Fruit fly (Drosophila melanogaster) whole organism, embryonic: Measurements from ENCODE around the gene CG32176.

ENCODE experiments used
- Bgb ChIP-seq: fragments of 200-800 bp; sonication (Bioruptor generic); IDR thresholded peaks from 2 replicates; pipeline ENCODE4 v1.3.6; 2022; ENCODE audit warnings: missing biosample characterization, missing genetic modification characterization; ENCODE audit not compliant: partially characterized antibody
- CG12219 ChIP-seq: fragments of 200-800 bp; sonication (Bioruptor generic); optimal IDR thresholded peaks from 3 replicates; lab custom pipeline; 2018; ENCODE audit warnings: missing biosample characterization, mild to moderate bottlenecking, missing genetic modification characterization
- CG12391 ChIP-seq: fragments of 200-800 bp; sonication (Bioruptor generic); optimal IDR thresholded peaks from 3 replicates; lab custom pipeline; 2018; ENCODE audit warnings: missing biosample characterization, mild to moderate bottlenecking, missing genetic modification characterization, moderate library complexity
- CG17328 ChIP-seq: fragments of 200-800 bp; sonication (Bioruptor generic); IDR thresholded peaks from 2 replicates; pipeline ENCODE4 v1.3.6; 2022; ENCODE audit warnings: missing biosample characterization, missing genetic modification characterization
- CG17361 ChIP-seq: fragments of 200-800 bp; sonication (Bioruptor generic); IDR thresholded peaks from 3 replicates; pipeline ENCODE4 v1.3.6; 2022; ENCODE audit warnings: missing biosample characterization, missing genetic modification characterization
- CG18619 ChIP-seq: fragments of 200-800 bp; sonication (Bioruptor generic); optimal IDR thresholded peaks from 3 replicates; lab custom pipeline; 2017; ENCODE audit warnings: missing biosample characterization, mild to moderate bottlenecking, missing genetic modification characterization
- CG2678 ChIP-seq: fragments of 200-800 bp; sonication (Bioruptor generic); optimal IDR thresholded peaks from 3 replicates; lab custom pipeline; 2019; ENCODE audit warnings: missing biosample characterization, mild to moderate bottlenecking, missing genetic modification characterization, moderate library complexity
- CG3163 ChIP-seq: fragments of 200-800 bp; sonication (Bioruptor generic); optimal IDR thresholded peaks from 3 replicates; lab custom pipeline; 2016; ENCODE audit warnings: missing biosample characterization, missing genetic modification characterization
- CG33557 ChIP-seq: fragments of 200-800 bp; sonication (Bioruptor generic); optimal IDR thresholded peaks from 2 replicates; lab custom pipeline; 2019; ENCODE audit warnings: missing biosample characterization, mild to moderate bottlenecking, missing genetic modification characterization, moderate library complexity
- CG4730 ChIP-seq: fragments of 200-800 bp; sonication (Bioruptor generic); IDR thresholded peaks from 2 replicates; pipeline ENCODE4 v1.3.6; 2022; ENCODE audit warnings: missing biosample characterization, missing genetic modification characterization
- CG7556 ChIP-seq: fragments of 200-800 bp; sonication (Bioruptor generic); optimal IDR thresholded peaks from 2 replicates; lab custom pipeline; 2017; ENCODE audit warnings: missing biosample characterization, mild to moderate bottlenecking, missing genetic modification characterization
- CG8765 ChIP-seq: fragments of 200-800 bp; sonication (Bioruptor generic); IDR thresholded peaks from 2 replicates; pipeline ENCODE4 v1.3.6; 2022; ENCODE audit warnings: missing biosample characterization, missing genetic modification characterization
- CG9727 ChIP-seq: fragments of 200-800 bp; sonication (Bioruptor generic); optimal IDR thresholded peaks from 3 replicates; lab custom pipeline; 2017; ENCODE audit warnings: missing biosample characterization, mild to moderate bottlenecking, missing genetic modification characterization
- Doc2 ChIP-seq: fragments of 200-800 bp; sonication (Bioruptor generic); IDR thresholded peaks from 2 replicates; pipeline ENCODE4 v1.3.6; 2022; ENCODE audit warnings: missing biosample characterization, missing genetic modification characterization
- Elba2 ChIP-seq: fragments of 200-800 bp; sonication (Bioruptor generic); optimal IDR thresholded peaks from 3 replicates; lab custom pipeline; 2016; ENCODE audit warnings: missing biosample characterization, missing genetic modification characterization
- Ets65A ChIP-seq: fragments of 200-800 bp; sonication (Bioruptor generic); peaks from one replicate; lab custom pipeline; 2016; ENCODE audit warnings: missing biosample characterization, missing genetic modification characterization
- H15 ChIP-seq: fragments of 200-800 bp; sonication (Bioruptor generic); IDR thresholded peaks from 3 replicates; pipeline ENCODE4 v1.3.6; 2022; ENCODE audit warnings: missing biosample characterization, missing genetic modification characterization
- Jarid2 ChIP-seq: fragments of 200-800 bp; sonication (Bioruptor generic); optimal IDR thresholded peaks from 3 replicates; lab custom pipeline; 2017; ENCODE audit warnings: mild to moderate bottlenecking, missing biosample characterization, missing genetic modification reagents, missing genetic modification characterization
- Kr ChIP-seq: fragments of 200-800 bp; sonication (Bioruptor generic); optimal IDR thresholded peaks from 2 replicates; lab custom pipeline; 2017; ENCODE audit warnings: missing biosample characterization, mild to moderate bottlenecking, missing genetic modification characterization
- Mes4 ChIP-seq: fragments of 200-800 bp; sonication (Bioruptor generic); optimal IDR thresholded peaks from 2 replicates; lab custom pipeline; 2016; ENCODE audit warnings: missing biosample characterization, missing genetic modification characterization
- Neu2 ChIP-seq: fragments of 200-800 bp; sonication (Bioruptor generic); optimal IDR thresholded peaks from 3 replicates; lab custom pipeline; 2016; ENCODE audit warnings: missing biosample characterization, missing genetic modification characterization, borderline replicate concordance
- Ptx1 ChIP-seq: fragments of 200-800 bp; sonication (Bioruptor generic); IDR thresholded peaks from 2 replicates; pipeline ENCODE4 v1.3.6; 2022; ENCODE audit warnings: missing biosample characterization, missing genetic modification characterization
- Sin3A ChIP-seq: fragments of >200 bp; optimal IDR thresholded peaks from 2 replicates; lab custom pipeline; 2018
- Xbp1 ChIP-seq: fragments of 200-800 bp; sonication (Bioruptor generic); optimal IDR thresholded peaks from 3 replicates; lab custom pipeline; 2016; ENCODE audit warnings: missing biosample characterization, mild to moderate bottlenecking, missing genetic modification characterization
- cas ChIP-seq: fragments of 200-800 bp; sonication (Bioruptor generic); IDR thresholded peaks from 2 replicates; pipeline ENCODE4 v1.3.6; 2022; ENCODE audit warnings: missing biosample characterization, missing genetic modification characterization
- dati ChIP-seq: fragments of 200-800 bp; sonication (Bioruptor generic); IDR thresholded peaks from 2 replicates; pipeline ENCODE4 v1.3.6; 2022; ENCODE audit warnings: missing biosample characterization, missing genetic modification characterization
- dysf ChIP-seq: fragments of 200-800 bp; sonication (Bioruptor generic); IDR thresholded peaks from 3 replicates; pipeline ENCODE4 v1.3.6; 2022; ENCODE audit warnings: missing biosample characterization, missing genetic modification characterization
- eyg ChIP-seq: fragments of 200-800 bp; sonication (Bioruptor generic); optimal IDR thresholded peaks from 3 replicates; lab custom pipeline; 2016; ENCODE audit warnings: missing biosample characterization, missing genetic modification characterization
- fd102C ChIP-seq: fragments of 200-800 bp; sonication (Bioruptor generic); optimal IDR thresholded peaks from 2 replicates; lab custom pipeline; 2018; ENCODE audit warnings: missing biosample characterization, mild to moderate bottlenecking, missing genetic modification characterization, moderate library complexity
- fd96Cb ChIP-seq: fragments of 200-800 bp; sonication (Bioruptor generic); optimal IDR thresholded peaks from 2 replicates; lab custom pipeline; 2018; ENCODE audit warnings: missing biosample characterization, mild to moderate bottlenecking, missing genetic modification characterization, moderate library complexity
- gcm ChIP-seq: fragments of 200-800 bp; sonication (Bioruptor generic); optimal IDR thresholded peaks from 2 replicates; lab custom pipeline; 2019; ENCODE audit warnings: missing biosample characterization, mild to moderate bottlenecking, missing genetic modification characterization, moderate library complexity
- gem ChIP-seq: fragments of 200-800 bp; sonication (Bioruptor generic); optimal IDR thresholded peaks from 2 replicates; lab custom pipeline; 2019; ENCODE audit warnings: missing biosample characterization, mild to moderate bottlenecking, missing genetic modification characterization, moderate library complexity
- gsb-n ChIP-seq: fragments of 200-800 bp; sonication (Bioruptor generic); optimal IDR thresholded peaks from 3 replicates; lab custom pipeline; 2018; ENCODE audit warnings: missing biosample characterization, mild to moderate bottlenecking, missing genetic modification characterization
- hth ChIP-seq: fragments of >200 bp; optimal IDR thresholded peaks from 2 replicates; lab custom pipeline; 2017; ENCODE audit warnings: inconsistent platforms
- jumu ChIP-seq: fragments of 200-800 bp; sonication (Bioruptor generic); optimal IDR thresholded peaks from 3 replicates; lab custom pipeline; 2016; ENCODE audit warnings: missing biosample characterization, missing genetic modification characterization
- lola ChIP-seq, 3 experiments: fragments of >200 bp in 2 of 3; fragments of 200-800 bp in 1 of 3; sonication (Bioruptor generic) in 1 of 3; optimal IDR thresholded peaks; 2 replicates each; lab custom pipeline; 2017 to 2019; ENCODE audit warnings: missing biosample characterization in 3 of 3, missing genetic modification characterization in 3 of 3, mild to moderate bottlenecking in 1 of 3, moderate library complexity in 1 of 3
- nmo ChIP-seq: fragments of 200-800 bp; sonication (Bioruptor generic); optimal IDR thresholded peaks from 2 replicates; lab custom pipeline; 2018; ENCODE audit warnings: missing biosample characterization, mild to moderate bottlenecking, missing genetic modification characterization, moderate library complexity
- onecut ChIP-seq: fragments of 200-800 bp; sonication (Bioruptor generic); IDR thresholded peaks from 2 replicates; pipeline ENCODE4 v1.3.6; 2022; ENCODE audit warnings: missing biosample characterization, missing genetic modification characterization
- prd ChIP-seq, 3 experiments: fragments of >200 bp in 2 of 3; fragments of 200-800 bp in 1 of 3; sonication (Bioruptor generic) in 1 of 3; optimal IDR thresholded peaks in 2 of 3; IDR thresholded peaks in 1 of 3; 2 replicates in 2 of 3; 3 replicates in 1 of 3; pipeline versions ENCODE4 v1.3.6 to Lab custom; 2017 to 2022; ENCODE audit warnings: missing biosample characterization in 1 of 3, missing genetic modification characterization in 1 of 3
- tin ChIP-seq: fragments of 200-800 bp; sonication (Bioruptor generic); optimal IDR thresholded peaks from 3 replicates; lab custom pipeline; 2016; ENCODE audit warnings: missing biosample characterization, missing genetic modification characterization
- zf30C ChIP-seq: fragments of 200-800 bp; sonication (Bioruptor generic); optimal IDR thresholded peaks from 3 replicates; lab custom pipeline; 2018; ENCODE audit warnings: missing biosample characterization, mild to moderate bottlenecking, missing genetic modification characterization
- zfh1 ChIP-seq: fragments of 200-800 bp; sonication (Bioruptor generic); IDR thresholded peaks from 3 replicates; pipeline ENCODE4 v1.3.6; 2022; ENCODE audit warnings: missing biosample characterization, missing genetic modification characterization

The CG32176 gene

dm6 chr3L:17415967-17416749 is 17.5 kb upstream of the CG32176 start (continued):
- TF ChIP-seq lola (GFP tag; optimal IDR thresholded peaks at IDR 0.05; lab: Kevin White, UChicago), result peak in 1 of 3 experiments; percentile 86
- TF ChIP-seq CG12219, result no peak
- TF ChIP-seq Elba2 (GFP tag; lab: Kevin White, UChicago), result peak; percentile 83
- peak; percentile 84 for TF ChIP-seq CG8765 (GFP tag; lab: Robert Waterston, UW)
- TF ChIP-seq CG33557, result peak; percentile 44
- peak; percentile 12 for TF ChIP-seq CG18619 (GFP tag; lab: Kevin White, UChicago)
- peak; percentile 50 for TF ChIP-seq Kr (GFP tag; lab: Kevin White, UChicago)
- no peak for TF ChIP-seq H15 (GFP tag; lab: Robert Waterston, UW)
- peak; percentile 75 for TF ChIP-seq gem (tag; lab: Kevin White, UChicago)
- TF ChIP-seq CG7556 (GFP tag; lab: Kevin White, UChicago), result peak; percentile 62
- TF ChIP-seq Sin3A (lab: Kevin White, UChicago), result no peak
- peak; percentile 13 for TF ChIP-seq CG3163
- no peak for TF ChIP-seq onecut (GFP tag; lab: Robert Waterston, UW)
- no peak for TF ChIP-seq CG4730 (GFP tag; lab: Robert Waterston, UW)
- TF ChIP-seq CG17328 (GFP tag; lab: Robert Waterston, UW), result peak; percentile 62; the same call in 1 of the 2 replicates
- peak; percentile 61 for TF ChIP-seq nmo
- no peak for TF ChIP-seq cas (GFP tag; lab: Robert Waterston, UW)
- peak; percentile 55 for TF ChIP-seq Neu2
- TF ChIP-seq Ets65A, result peak; percentile 92
- TF ChIP-seq dati, result no peak
- no peak for TF ChIP-seq hth (lab: Kevin White, UChicago)
- no peak for TF ChIP-seq Jarid2 (GFP tag; lab: Kevin White, UChicago)
- peak; percentile 34 for TF ChIP-seq CG2678 (tag; lab: Kevin White, UChicago)
- peak; percentile 28 for TF ChIP-seq jumu (GFP tag; lab: Kevin White, UChicago)
- TF ChIP-seq fd102C (GFP tag; lab: Kevin White, UChicago), result peak; percentile 96
- TF ChIP-seq tin (GFP tag; lab: Kevin White, UChicago), result peak; percentile 31
- TF ChIP-seq CG17361 (GFP tag; lab: Robert Waterston, UW), result peak; percentile 57; the same call in 1 of the 3 replicates
- TF ChIP-seq CG12391 (tag; lab: Kevin White, UChicago), result peak; percentile 67
- no peak for TF ChIP-seq Bgb (GFP tag; lab: Robert Waterston, UW)
- peak; percentile 44 for TF ChIP-seq gcm (GFP tag; lab: Kevin White, UChicago)
- peak; percentile 96 for TF ChIP-seq zf30C (GFP tag; lab: Kevin White, UChicago)
- TF ChIP-seq Mes4 (GFP tag; lab: Kevin White, UChicago), result peak; percentile 42
- peak; percentile 56 for TF ChIP-seq gsb-n (tag; lab: Kevin White, UChicago)
- no peak for TF ChIP-seq prd (optimal IDR thresholded peaks at IDR 0.05; lab: Kevin White, UChicago)
- TF ChIP-seq prd (GFP tag; IDR thresholded peaks at IDR 0.05; lab: Robert Waterston, UW), result peak; percentile 85
- no peak for TF ChIP-seq Doc2 (GFP tag; lab: Robert Waterston, UW)
- no peak for TF ChIP-seq eyg (GFP tag; lab: Kevin White, UChicago)
- peak; percentile 57 for TF ChIP-seq fd96Cb (tag; lab: Kevin White, UChicago)
- 0 out of 2 replicates have a peak, but pooled peaks have one; percentile 27 for TF ChIP-seq Ptx1
- 0 out of 3 replicates have a peak, but pooled peaks have one; percentile 17 for TF ChIP-seq dysf (GFP tag; lab: Robert Waterston, UW)
- peak; percentile 29 for TF ChIP-seq Xbp1 (GFP tag; lab: Kevin White, UChicago)
- peak; percentile 61; the same call in 1 of the 3 replicates for TF ChIP-seq zfh1
- peak; percentile 88 for TF ChIP-seq CG9727 (GFP tag; lab: Kevin White, UChicago)
